Worm (Caenorhabditis elegans) whole organism, mixed stage, embryonic: ENCODE data around the gene B0416.4.

ENCODE experiments used
- ces-1 ChIP-seq: fragments of 150-350 bp; optimal IDR thresholded peaks from 2 replicates; lab custom pipeline; 2014; ENCODE audit warnings: missing biosample characterization, missing genetic modification reagents, missing genetic modification characterization
- drap-1 ChIP-seq: fragments of 200-800 bp; sonication (Bioruptor generic); optimal IDR thresholded peaks from 3 replicates; lab custom pipeline; 2018; ENCODE audit warnings: mild to moderate bottlenecking, missing genetic modification characterization, missing compliant biosample characterization
- mab-5 ChIP-seq: fragments of 150-350 bp; optimal IDR thresholded peaks from 2 replicates; lab custom pipeline; 2014; ENCODE audit warnings: missing biosample characterization, missing genetic modification characterization
- pha-4 ChIP-seq: fragments of 150-350 bp; optimal IDR thresholded peaks from 2 replicates; lab custom pipeline; 2018; ENCODE audit warnings: missing biosample characterization, missing genetic modification reagents, missing genetic modification characterization
- snpc-4 ChIP-seq: fragments of 150-350 bp; optimal IDR thresholded peaks from 2 replicates; lab custom pipeline; 2014; ENCODE audit warnings: missing biosample characterization, missing genetic modification characterization

ce11 chrX:9234518-9234917, 44.2 kb upstream of the B0416.4 start, which contains the start of gene col-175:
- no peak for TF ChIP-seq ces-1 (GFP tag; lab: Kevin White, UChicago)
- no peak for TF ChIP-seq snpc-4 (tag; lab: Kevin White, UChicago)
- no peak for TF ChIP-seq drap-1 (GFP tag; lab: Kevin White, UChicago)
- TF ChIP-seq pha-4 (tag; lab: Kevin White, UChicago), result no peak
- no peak for TF ChIP-seq mab-5 (tag; lab: Kevin White, UChicago)
